Fruit fly (Drosophila melanogaster) whole organism, embryonic: ENCODE data around the gene ftz-f1.

Experiments used
- Bgb ChIP-seq: fragments of 200-800 bp; sonication (Bioruptor generic); IDR thresholded peaks from 2 replicates; pipeline ENCODE4 v1.3.6; 2022; ENCODE audit warnings: missing biosample characterization, missing genetic modification characterization; ENCODE audit not compliant: partially characterized antibody
- C15 ChIP-seq: fragments of 200-800 bp; sonication (Bioruptor generic); IDR thresholded peaks from 3 replicates; pipeline ENCODE4 v1.3.6; 2022; ENCODE audit warnings: missing biosample characterization, missing genetic modification characterization
- CG10147 ChIP-seq: fragments of 200-800 bp; sonication (Bioruptor generic); optimal IDR thresholded peaks from 2 replicates; lab custom pipeline; 2019; ENCODE audit warnings: missing biosample characterization, mild to moderate bottlenecking, missing genetic modification characterization, moderate library complexity
- CG10274 ChIP-seq: fragments of 200-800 bp; sonication (Bioruptor generic); optimal IDR thresholded peaks from 3 replicates; lab custom pipeline; 2017; ENCODE audit warnings: missing biosample characterization, mild to moderate bottlenecking, missing genetic modification characterization
- CG10321 ChIP-seq: fragments of 200-800 bp; sonication (Bioruptor generic); IDR thresholded peaks from 2 replicates; pipeline ENCODE4 v1.3.6; 2022; ENCODE audit warnings: missing biosample characterization, missing genetic modification characterization
- CG10565 ChIP-seq: fragments of 200-800 bp; sonication (Bioruptor generic); optimal IDR thresholded peaks from 3 replicates; lab custom pipeline; 2016; ENCODE audit warnings: missing biosample characterization, mild to moderate bottlenecking, missing genetic modification characterization
- CG11504 ChIP-seq: fragments of 200-800 bp; sonication (Bioruptor generic); optimal IDR thresholded peaks from 3 replicates; lab custom pipeline; 2019; ENCODE audit warnings: missing biosample characterization, mild to moderate bottlenecking, missing genetic modification characterization, moderate library complexity
- CG12219 ChIP-seq: fragments of 200-800 bp; sonication (Bioruptor generic); optimal IDR thresholded peaks from 3 replicates; lab custom pipeline; 2018; ENCODE audit warnings: missing biosample characterization, mild to moderate bottlenecking, missing genetic modification characterization
- CG17568 ChIP-seq: fragments of 200-800 bp; sonication (Bioruptor generic); optimal IDR thresholded peaks from 2 replicates; lab custom pipeline; 2018; ENCODE audit warnings: missing biosample characterization, mild to moderate bottlenecking, missing genetic modification characterization, moderate library complexity
- CG2712 ChIP-seq: fragments of 200-800 bp; optimal IDR thresholded peaks from 3 replicates; lab custom pipeline; 2019; ENCODE audit warnings: missing biosample characterization, mild to moderate bottlenecking, missing genetic modification characterization, moderate library complexity
- CG30020 ChIP-seq: fragments of 200-800 bp; optimal IDR thresholded peaks from 2 replicates; lab custom pipeline; 2019; ENCODE audit warnings: missing biosample characterization, mild to moderate bottlenecking, missing genetic modification characterization, moderate library complexity
- CG4404 ChIP-seq: fragments of 200-800 bp; sonication (Bioruptor generic); IDR thresholded peaks from 2 replicates; pipeline ENCODE4 v1.3.6; 2022; ENCODE audit warnings: missing biosample characterization, missing genetic modification characterization
- CG4820 ChIP-seq: fragments of 200-800 bp; sonication (Bioruptor generic); optimal IDR thresholded peaks from 3 replicates; lab custom pipeline; 2016; ENCODE audit warnings: missing biosample characterization, missing genetic modification characterization
- CG5180 ChIP-seq: fragments of 200-800 bp; sonication (Bioruptor generic); optimal IDR thresholded peaks from 3 replicates; lab custom pipeline; 2017; ENCODE audit warnings: missing biosample characterization, missing genetic modification characterization, mild to moderate bottlenecking, moderate library complexity, missing genetic modification reagents
- CG6654 ChIP-seq: fragments of 200-800 bp; sonication (Bioruptor generic); optimal IDR thresholded peaks from 2 replicates; lab custom pipeline; 2017; ENCODE audit warnings: missing biosample characterization, mild to moderate bottlenecking, missing genetic modification characterization
- CG8388 ChIP-seq: fragments of 200-800 bp; sonication (Bioruptor generic); optimal IDR thresholded peaks from 2 replicates; lab custom pipeline; 2019; ENCODE audit warnings: missing biosample characterization, mild to moderate bottlenecking, missing genetic modification characterization, moderate library complexity
- Dek ChIP-seq: fragments of 200-800 bp; sonication (Bioruptor generic); optimal IDR thresholded peaks from 3 replicates; lab custom pipeline; 2019; ENCODE audit warnings: missing biosample characterization, mild to moderate bottlenecking, missing genetic modification characterization, moderate library complexity
- Eip74EF ChIP-seq, 2 experiments: fragments of 200-800 bp in 1 of 2; fragments of >200 bp in 1 of 2; sonication (Bioruptor generic) in 1 of 2; optimal IDR thresholded peaks; 2 replicates each; lab custom pipeline; 2017 to 2019; ENCODE audit warnings: missing biosample characterization in 2 of 2, missing genetic modification characterization in 2 of 2, mild to moderate bottlenecking in 1 of 2, moderate library complexity in 1 of 2
- Fer1 ChIP-seq: fragments of 200-800 bp; sonication (Bioruptor generic); optimal IDR thresholded peaks from 2 replicates; lab custom pipeline; 2017; ENCODE audit warnings: missing biosample characterization, mild to moderate bottlenecking, missing genetic modification characterization
- Fer2 ChIP-seq: fragments of 200-800 bp; sonication (Bioruptor generic); optimal IDR thresholded peaks from 2 replicates; lab custom pipeline; 2018; ENCODE audit warnings: missing biosample characterization, mild to moderate bottlenecking, missing genetic modification characterization, moderate library complexity
- HmgD ChIP-seq: fragments of 200-800 bp; sonication (Bioruptor generic); optimal IDR thresholded peaks from 3 replicates; lab custom pipeline; 2016; ENCODE audit warnings: missing biosample characterization, missing genetic modification characterization
- Lpt ChIP-seq: fragments of >200 bp; optimal IDR thresholded peaks from 2 replicates; lab custom pipeline; 2018; ENCODE audit warnings: missing biosample characterization, missing genetic modification characterization
- Mad ChIP-seq: fragments of 200-800 bp; sonication (Bioruptor generic); optimal IDR thresholded peaks from 2 replicates; lab custom pipeline; 2016; ENCODE audit warnings: missing biosample characterization, missing genetic modification characterization
- NC2α ChIP-seq: fragments of 200-800 bp; sonication (Bioruptor generic); optimal IDR thresholded peaks from 2 replicates; lab custom pipeline; 2016; ENCODE audit warnings: missing biosample characterization, missing genetic modification characterization
- Opbp ChIP-seq: fragments of 200-800 bp; sonication (Bioruptor generic); IDR thresholded peaks from 3 replicates; pipeline ENCODE4 v1.3.6; 2022; ENCODE audit warnings: missing biosample characterization, missing genetic modification characterization; ENCODE audit not compliant: partially characterized antibody
- Spps ChIP-seq: fragments of 200-800 bp; sonication (Bioruptor generic); optimal IDR thresholded peaks from 2 replicates; lab custom pipeline; 2018; ENCODE audit warnings: missing biosample characterization, mild to moderate bottlenecking, missing genetic modification characterization
- Stat92E ChIP-seq, 3 experiments: fragments of >200 bp in 2 of 3; fragments of 200-800 bp in 1 of 3; sonication (Bioruptor generic) in 1 of 3; optimal IDR thresholded peaks; 2 replicates each; lab custom pipeline; 2017 to 2019; ENCODE audit warnings: missing biosample characterization in 3 of 3, missing genetic modification characterization in 3 of 3, mild to moderate bottlenecking in 1 of 3, moderate library complexity in 1 of 3
- crc ChIP-seq: fragments of 200-800 bp; sonication (Bioruptor generic); optimal IDR thresholded peaks from 2 replicates; lab custom pipeline; 2016; ENCODE audit warnings: missing biosample characterization, missing genetic modification characterization
- danr ChIP-seq: fragments of 200-800 bp; sonication (Bioruptor generic); IDR thresholded peaks from 2 replicates; pipeline ENCODE4 v1.3.6; 2022; ENCODE audit warnings: missing biosample characterization, missing genetic modification characterization
- disco-r ChIP-seq: fragments of 200-800 bp; sonication (Bioruptor generic); optimal IDR thresholded peaks from 2 replicates; lab custom pipeline; 2016; ENCODE audit warnings: missing biosample characterization, missing genetic modification characterization
- dpn ChIP-seq, 2 experiments: fragments of 200-800 bp; sonication (Bioruptor generic); optimal IDR thresholded peaks; 3 replicates each; lab custom pipeline; 2016; ENCODE audit warnings: missing biosample characterization in 2 of 2, missing genetic modification characterization in 2 of 2
- gce ChIP-seq: fragments of 200-800 bp; sonication (Bioruptor generic); IDR thresholded peaks from 3 replicates; pipeline ENCODE4 v1.3.6; 2022; ENCODE audit warnings: missing biosample characterization, missing genetic modification characterization
- gfzf ChIP-seq: fragments of 200-800 bp; sonication (Bioruptor generic); optimal IDR thresholded peaks from 2 replicates; lab custom pipeline; 2016; ENCODE audit warnings: missing biosample characterization, mild to moderate bottlenecking, missing genetic modification characterization, moderate library complexity
- grau ChIP-seq: fragments of 200-800 bp; optimal IDR thresholded peaks from 3 replicates; lab custom pipeline; 2019; ENCODE audit warnings: missing biosample characterization, mild to moderate bottlenecking, missing genetic modification characterization, moderate library complexity
- gsb ChIP-seq: fragments of 200-800 bp; sonication (Bioruptor generic); IDR thresholded peaks from 2 replicates; pipeline ENCODE4 v1.3.6; 2022; ENCODE audit warnings: missing biosample characterization, missing genetic modification characterization
- gt ChIP-seq: fragments of 200-800 bp; sonication (Bioruptor generic); IDR thresholded peaks from 2 replicates; pipeline ENCODE4 v1.3.6; 2022; ENCODE audit warnings: missing biosample characterization, missing genetic modification characterization
- h ChIP-seq: fragments of >200 bp; optimal IDR thresholded peaks from 2 replicates; lab custom pipeline; 2017
- jigr1 ChIP-seq: fragments of 200-800 bp; sonication (Bioruptor generic); IDR thresholded peaks from 3 replicates; pipeline ENCODE4 v1.3.6; 2022; ENCODE audit warnings: missing biosample characterization, missing genetic modification characterization
- knrl ChIP-seq: fragments of 200-800 bp; sonication (Bioruptor generic); IDR thresholded peaks from 3 replicates; pipeline ENCODE4 v1.3.6; 2022; ENCODE audit warnings: missing biosample characterization, missing genetic modification characterization; ENCODE audit not compliant: partially characterized antibody
- lab ChIP-seq: fragments of 200-800 bp; sonication (Bioruptor generic); optimal IDR thresholded peaks from 3 replicates; lab custom pipeline; 2017; ENCODE audit warnings: missing biosample characterization, missing genetic modification characterization, mild to moderate bottlenecking, moderate library complexity, missing genetic modification reagents
- lmd ChIP-seq: fragments of 200-800 bp; sonication (Bioruptor generic); IDR thresholded peaks from 2 replicates; pipeline ENCODE4 v1.3.6; 2022; ENCODE audit warnings: missing biosample characterization, missing genetic modification characterization
- maf-S ChIP-seq: fragments of 200-800 bp; sonication (Bioruptor generic); optimal IDR thresholded peaks from 2 replicates; lab custom pipeline; 2016; ENCODE audit warnings: missing biosample characterization, missing genetic modification characterization
- nmo ChIP-seq: fragments of 200-800 bp; sonication (Bioruptor generic); optimal IDR thresholded peaks from 2 replicates; lab custom pipeline; 2018; ENCODE audit warnings: missing biosample characterization, mild to moderate bottlenecking, missing genetic modification characterization, moderate library complexity
- pros ChIP-seq: fragments of 200-800 bp; sonication (Bioruptor generic); optimal IDR thresholded peaks from 3 replicates; lab custom pipeline; 2019; ENCODE audit warnings: missing biosample characterization, mild to moderate bottlenecking, missing genetic modification characterization, moderate library complexity
- sens ChIP-seq: fragments of 200-800 bp; sonication (Bioruptor generic); peaks from one replicate; lab custom pipeline; 2016; ENCODE audit warnings: missing biosample characterization, missing genetic modification characterization
- tio ChIP-seq: fragments of 200-800 bp; sonication (Bioruptor generic); optimal IDR thresholded peaks from 2 replicates; lab custom pipeline; 2017; ENCODE audit warnings: missing biosample characterization, missing genetic modification characterization, inconsistent platforms
- usp ChIP-seq: fragments of >200 bp; optimal IDR thresholded peaks from 2 replicates; lab custom pipeline; 2017; ENCODE audit warnings: missing biosample characterization, missing genetic modification characterization
- vvl ChIP-seq: fragments of 200-800 bp; sonication (Bioruptor generic); IDR thresholded peaks from 2 replicates; pipeline ENCODE4 v1.3.6; 2022; ENCODE audit warnings: missing biosample characterization, missing genetic modification characterization
- zen2 ChIP-seq: fragments of 200-800 bp; sonication (Bioruptor generic); IDR thresholded peaks from 3 replicates; pipeline ENCODE4 v1.3.6; 2022; ENCODE audit warnings: missing biosample characterization, missing genetic modification characterization; ENCODE audit not compliant: partially characterized antibody

The ftz-f1 gene

dm6 chr3L:18795056-18795841 lies 5.9 kb downstream of the ftz-f1 start (continued):
- TF ChIP-seq dpn (GFP tag; optimal IDR thresholded peaks at IDR 0.05; lab: Kevin White, UChicago) (no peak), CG6654 (GFP tag; lab: Kevin White, UChicago) (no peak), usp (GFP tag; lab: Kevin White, UChicago) (no peak), NC2α (GFP tag; lab: Kevin White, UChicago) (no peak), Stat92E (GFP tag; optimal IDR thresholded peaks at IDR 0.05; lab: Kevin White, UChicago) (no peak), CG11504 (peak; percentile 79), maf-S (no peak), C15 (GFP tag; lab: Robert Waterston, UW) (no peak), Spps (no peak), Opbp (GFP tag; lab: Robert Waterston, UW) (no peak), gce (GFP tag; lab: Robert Waterston, UW) (no peak), CG10565 (no peak), nmo (peak; percentile 47), grau (tag; lab: Kevin White, UChicago) (peak; percentile 18), CG4404 (GFP tag; lab: Robert Waterston, UW) (no peak), lmd (GFP tag; lab: Robert Waterston, UW) (no peak), Fer1 (no peak), HmgD (GFP tag; lab: Kevin White, UChicago) (no peak), CG10274 (GFP tag; lab: Kevin White, UChicago) (no peak), vvl (GFP tag; lab: Robert Waterston, UW) (peak; percentile 21; the same call in 1 of the 2 replicates), gt (GFP tag; lab: Robert Waterston, UW) (no peak), crc (GFP tag; lab: Kevin White, UChicago) (no peak), Fer2 (tag; lab: Kevin White, UChicago) (no peak), Mad (GFP tag; lab: Kevin White, UChicago) (no peak), CG8388 (GFP tag; lab: Kevin White, UChicago) (peak; percentile 29), danr (GFP tag; lab: Robert Waterston, UW) (no peak), h (lab: Kevin White, UChicago) (no peak), CG5180 (peak; percentile 26), pros (no peak), Dek (tag; lab: Kevin White, UChicago) (no peak), CG10147 (GFP tag; lab: Kevin White, UChicago) (no peak), disco-r (GFP tag; lab: Kevin White, UChicago) (no peak), sens (GFP tag; lab: Kevin White, UChicago) (peak; percentile 77), jigr1 (GFP tag; lab: Robert Waterston, UW) (no peak), lab (GFP tag; lab: Kevin White, UChicago) (no peak), Eip74EF (GFP tag; optimal IDR thresholded peaks at IDR 0.05; lab: Kevin White, UChicago) (peak in 1 of 2 experiments; percentile 56), CG17568 (no peak), Lpt (GFP tag; lab: Kevin White, UChicago) (no peak), CG12219 (GFP tag; lab: Kevin White, UChicago) (no peak), zen2 (GFP tag; lab: Robert Waterston, UW) (no peak), CG10321 (GFP tag; lab: Robert Waterston, UW) (no peak), Bgb (GFP tag; lab: Robert Waterston, UW) (no peak), CG4820 (GFP tag; lab: Kevin White, UChicago) (no peak), gsb (GFP tag; lab: Robert Waterston, UW) (no peak), gfzf (GFP tag; lab: Kevin White, UChicago) (no peak), CG2712 (tag; lab: Kevin White, UChicago) (peak; percentile 54), tio (GFP tag; lab: Kevin White, UChicago) (peak; percentile 11), knrl (no peak), CG30020 (no peak)
